Fruit fly (Drosophila melanogaster) whole organism, embryonic: ENCODE measurements around the gene NdufA3.

ENCODE experiments used
- B-H1 ChIP-seq: fragments of 200-800 bp; sonication (Bioruptor generic); IDR thresholded peaks from 3 replicates; pipeline ENCODE4 v1.3.6; 2022; ENCODE audit warnings: missing biosample characterization, missing genetic modification characterization
- Bgb ChIP-seq: fragments of 200-800 bp; sonication (Bioruptor generic); IDR thresholded peaks from 2 replicates; pipeline ENCODE4 v1.3.6; 2022; ENCODE audit warnings: missing biosample characterization, missing genetic modification characterization; ENCODE audit not compliant: partially characterized antibody
- C15 ChIP-seq: fragments of 200-800 bp; sonication (Bioruptor generic); IDR thresholded peaks from 3 replicates; pipeline ENCODE4 v1.3.6; 2022; ENCODE audit warnings: missing biosample characterization, missing genetic modification characterization
- CG10209 ChIP-seq: fragments of 200-800 bp; sonication (Bioruptor generic); optimal IDR thresholded peaks from 3 replicates; lab custom pipeline; 2017; ENCODE audit warnings: missing biosample characterization, mild to moderate bottlenecking, missing genetic modification characterization, missing genetic modification reagents
- CG10431 ChIP-seq: fragments of 200-800 bp; sonication (Bioruptor generic); optimal IDR thresholded peaks from 3 replicates; lab custom pipeline; 2018; ENCODE audit warnings: missing biosample characterization, mild to moderate bottlenecking, missing genetic modification characterization
- CG11247 ChIP-seq: fragments of 200-800 bp; sonication (Bioruptor generic); IDR thresholded peaks from 2 replicates; pipeline ENCODE4 v1.3.6; 2022; ENCODE audit warnings: missing biosample characterization, missing genetic modification characterization
- CG13123 ChIP-seq: fragments of 200-800 bp; sonication (Bioruptor generic); optimal IDR thresholded peaks from 2 replicates; lab custom pipeline; 2016; ENCODE audit warnings: missing biosample characterization, missing genetic modification characterization
- CG13296 ChIP-seq: fragments of 200-800 bp; sonication (Bioruptor generic); optimal IDR thresholded peaks from 3 replicates; lab custom pipeline; 2018; ENCODE audit warnings: missing biosample characterization, mild to moderate bottlenecking, missing genetic modification characterization
- CG13424 ChIP-seq: fragments of 200-800 bp; sonication (Bioruptor generic); optimal IDR thresholded peaks from 2 replicates; lab custom pipeline; 2019; ENCODE audit warnings: missing biosample characterization, mild to moderate bottlenecking, missing genetic modification characterization, moderate library complexity
- CG15696 ChIP-seq: fragments of 200-800 bp; sonication (Bioruptor generic); optimal IDR thresholded peaks from 2 replicates; lab custom pipeline; 2019; ENCODE audit warnings: missing biosample characterization, mild to moderate bottlenecking, missing genetic modification characterization, moderate library complexity
- CG17328 ChIP-seq: fragments of 200-800 bp; sonication (Bioruptor generic); IDR thresholded peaks from 2 replicates; pipeline ENCODE4 v1.3.6; 2022; ENCODE audit warnings: missing biosample characterization, missing genetic modification characterization
- CG18262 ChIP-seq: fragments of 200-800 bp; optimal IDR thresholded peaks from 3 replicates; lab custom pipeline; 2019; ENCODE audit warnings: missing biosample characterization, mild to moderate bottlenecking, missing genetic modification characterization, moderate library complexity
- CG18476 ChIP-seq: fragments of 200-800 bp; sonication (Bioruptor generic); optimal IDR thresholded peaks from 2 replicates; lab custom pipeline; 2016; ENCODE audit warnings: missing biosample characterization, mild to moderate bottlenecking, missing genetic modification characterization
- CG2199 ChIP-seq: fragments of 200-800 bp; sonication (Bioruptor generic); IDR thresholded peaks from 3 replicates; pipeline ENCODE4 v1.3.6; 2022; ENCODE audit warnings: missing biosample characterization, missing genetic modification characterization
- CG2678 ChIP-seq: fragments of 200-800 bp; sonication (Bioruptor generic); optimal IDR thresholded peaks from 3 replicates; lab custom pipeline; 2019; ENCODE audit warnings: missing biosample characterization, mild to moderate bottlenecking, missing genetic modification characterization, moderate library complexity
- CG2875 ChIP-seq: fragments of 200-800 bp; sonication (Bioruptor generic); optimal IDR thresholded peaks from 2 replicates; lab custom pipeline; 2017; ENCODE audit warnings: missing biosample characterization, mild to moderate bottlenecking, missing genetic modification characterization, missing genetic modification reagents
- CG32532 ChIP-seq: fragments of 200-800 bp; sonication (Bioruptor generic); IDR thresholded peaks from 2 replicates; pipeline ENCODE4 v1.3.6; 2022; ENCODE audit warnings: missing biosample characterization, missing genetic modification characterization
- CG32767 ChIP-seq: fragments of 200-800 bp; sonication (Bioruptor generic); IDR thresholded peaks from 2 replicates; pipeline ENCODE4 v1.3.6; 2022; ENCODE audit warnings: missing biosample characterization, missing genetic modification characterization
- CG34376 ChIP-seq: fragments of 200-800 bp; sonication (Bioruptor generic); optimal IDR thresholded peaks from 2 replicates; lab custom pipeline; 2018; ENCODE audit warnings: missing biosample characterization, mild to moderate bottlenecking, missing genetic modification characterization
- CG4730 ChIP-seq: fragments of 200-800 bp; sonication (Bioruptor generic); IDR thresholded peaks from 2 replicates; pipeline ENCODE4 v1.3.6; 2022; ENCODE audit warnings: missing biosample characterization, missing genetic modification characterization
- CG6254 ChIP-seq: fragments of 200-800 bp; sonication (Bioruptor generic); optimal IDR thresholded peaks from 3 replicates; lab custom pipeline; 2017; ENCODE audit warnings: mild to moderate bottlenecking, missing biosample characterization, missing genetic modification reagents, missing genetic modification characterization
- CG7556 ChIP-seq: fragments of 200-800 bp; sonication (Bioruptor generic); optimal IDR thresholded peaks from 2 replicates; lab custom pipeline; 2017; ENCODE audit warnings: missing biosample characterization, mild to moderate bottlenecking, missing genetic modification characterization
- CG9727 ChIP-seq: fragments of 200-800 bp; sonication (Bioruptor generic); optimal IDR thresholded peaks from 3 replicates; lab custom pipeline; 2017; ENCODE audit warnings: missing biosample characterization, mild to moderate bottlenecking, missing genetic modification characterization
- D ChIP-seq, 2 experiments: fragments of 200-800 bp in 1 of 2; fragments of >200 bp in 1 of 2; sonication (Bioruptor generic) in 1 of 2; optimal IDR thresholded peaks; 2 replicates in 1 of 2; 3 replicates in 1 of 2; lab custom pipeline; 2017; ENCODE audit warnings: mild to moderate bottlenecking in 1 of 2, missing biosample characterization in 1 of 2, missing genetic modification characterization in 1 of 2, missing genetic modification reagents in 1 of 2
- Dad ChIP-seq: fragments of 200-800 bp; sonication (Bioruptor generic); optimal IDR thresholded peaks from 3 replicates; lab custom pipeline; 2016; ENCODE audit warnings: missing biosample characterization, missing genetic modification characterization
- Dbx ChIP-seq: fragments of 200-800 bp; sonication (Bioruptor generic); IDR thresholded peaks from 3 replicates; pipeline ENCODE4 v1.3.6; 2022; ENCODE audit warnings: missing biosample characterization, missing genetic modification characterization
- GATAe ChIP-seq: fragments of 200-800 bp; sonication (Bioruptor generic); conservative IDR thresholded peaks from 2 replicates; pipeline ENCODE4 v1.3.6; 2022; ENCODE audit warnings: missing biosample characterization, missing genetic modification characterization
- Hr3 ChIP-seq: fragments of 200-800 bp; sonication (Bioruptor generic); optimal IDR thresholded peaks from 3 replicates; lab custom pipeline; 2016; ENCODE audit warnings: missing biosample characterization, missing genetic modification characterization
- Hsf ChIP-seq: fragments of 200-800 bp; sonication (Bioruptor generic); optimal IDR thresholded peaks from 3 replicates; lab custom pipeline; 2016; ENCODE audit warnings: missing biosample characterization, missing genetic modification characterization
- Jarid2 ChIP-seq: fragments of 200-800 bp; sonication (Bioruptor generic); optimal IDR thresholded peaks from 3 replicates; lab custom pipeline; 2017; ENCODE audit warnings: mild to moderate bottlenecking, missing biosample characterization, missing genetic modification reagents, missing genetic modification characterization
- Lim3 ChIP-seq: fragments of 200-800 bp; sonication (Bioruptor generic); IDR thresholded peaks from 2 replicates; pipeline ENCODE4 v1.3.6; 2022; ENCODE audit warnings: missing biosample characterization, missing genetic modification characterization
- Oli ChIP-seq: fragments of 200-800 bp; sonication (Bioruptor generic); optimal IDR thresholded peaks from 2 replicates; lab custom pipeline; 2018; ENCODE audit warnings: missing biosample characterization, mild to moderate bottlenecking, missing genetic modification characterization, moderate library complexity
- Optix ChIP-seq: fragments of 200-800 bp; sonication (Bioruptor generic); IDR thresholded peaks from 3 replicates; pipeline ENCODE4 v1.3.6; 2022; ENCODE audit warnings: missing biosample characterization, missing genetic modification characterization
- Sox102F ChIP-seq: fragments of 200-800 bp; sonication (Bioruptor generic); optimal IDR thresholded peaks from 2 replicates; lab custom pipeline; 2018; ENCODE audit warnings: missing biosample characterization, mild to moderate bottlenecking, missing genetic modification characterization, moderate library complexity
- Sry-δ ChIP-seq: fragments of 200-800 bp; sonication (Bioruptor generic); optimal IDR thresholded peaks from 2 replicates; lab custom pipeline; 2016; ENCODE audit warnings: missing biosample characterization, missing genetic modification characterization
- Xrp1 ChIP-seq: fragments of 200-800 bp; sonication (Bioruptor generic); IDR thresholded peaks from 2 replicates; pipeline ENCODE4 v1.3.6; 2022; ENCODE audit warnings: missing biosample characterization, missing genetic modification characterization
- aop ChIP-seq: fragments of 200-800 bp; sonication (Bioruptor generic); IDR thresholded peaks from 2 replicates; pipeline ENCODE4 v1.3.6; 2022; ENCODE audit warnings: missing biosample characterization, missing genetic modification characterization
- cad ChIP-seq: fragments of >200 bp; optimal IDR thresholded peaks from 2 replicates; lab custom pipeline; 2017; ENCODE audit warnings: missing biosample characterization, missing genetic modification characterization
- crol ChIP-seq: fragments of 200-800 bp; sonication (Bioruptor generic); IDR thresholded peaks from 2 replicates; pipeline ENCODE4 v1.3.6; 2022; ENCODE audit warnings: missing biosample characterization, missing genetic modification characterization
- cwo ChIP-seq: fragments of 200-800 bp; sonication (Bioruptor generic); optimal IDR thresholded peaks from 3 replicates; lab custom pipeline; 2017; ENCODE audit warnings: missing biosample characterization, missing genetic modification characterization, mild to moderate bottlenecking, moderate library complexity, missing genetic modification reagents
- dati ChIP-seq: fragments of 200-800 bp; sonication (Bioruptor generic); IDR thresholded peaks from 2 replicates; pipeline ENCODE4 v1.3.6; 2022; ENCODE audit warnings: missing biosample characterization, missing genetic modification characterization
- dmrt11E ChIP-seq: fragments of 200-800 bp; sonication (Bioruptor generic); optimal IDR thresholded peaks from 3 replicates; lab custom pipeline; 2018; ENCODE audit warnings: missing biosample characterization, mild to moderate bottlenecking, missing genetic modification characterization, moderate library complexity
- kay ChIP-seq: fragments of 200-800 bp; sonication (Bioruptor generic); optimal IDR thresholded peaks from 2 replicates; lab custom pipeline; 2016; ENCODE audit warnings: missing biosample characterization, missing genetic modification characterization
- lmd ChIP-seq: fragments of 200-800 bp; sonication (Bioruptor generic); IDR thresholded peaks from 2 replicates; pipeline ENCODE4 v1.3.6; 2022; ENCODE audit warnings: missing biosample characterization, missing genetic modification characterization
- mld ChIP-seq: fragments of 200-800 bp; sonication (Bioruptor generic); IDR thresholded peaks from 3 replicates; pipeline ENCODE4 v1.3.6; 2022; ENCODE audit warnings: missing biosample characterization, missing genetic modification characterization; ENCODE audit not compliant: partially characterized antibody
- nmo ChIP-seq: fragments of 200-800 bp; sonication (Bioruptor generic); optimal IDR thresholded peaks from 2 replicates; lab custom pipeline; 2018; ENCODE audit warnings: missing biosample characterization, mild to moderate bottlenecking, missing genetic modification characterization, moderate library complexity
- sd ChIP-seq: fragments of 200-800 bp; sonication (Bioruptor generic); optimal IDR thresholded peaks from 3 replicates; lab custom pipeline; 2018; ENCODE audit warnings: missing biosample characterization, mild to moderate bottlenecking, missing genetic modification characterization, moderate library complexity
- sens-2 ChIP-seq: fragments of 200-800 bp; sonication (Bioruptor generic); IDR thresholded peaks from 2 replicates; pipeline ENCODE4 v1.3.6; 2022; ENCODE audit warnings: missing biosample characterization, missing genetic modification characterization
- stc ChIP-seq: fragments of 200-800 bp; sonication (Bioruptor generic); IDR thresholded peaks from 2 replicates; pipeline ENCODE4 v1.3.6; 2022; ENCODE audit warnings: missing biosample characterization, missing genetic modification characterization

The NdufA3 gene

dm6 chrX:9136776-9137550 lies 22.9 kb downstream of the NdufA3 start (continued):
- TF ChIP-seq Hr3 (GFP tag; lab: Kevin White, UChicago) = peak; percentile 38
- peak; percentile 53 for TF ChIP-seq crol (GFP tag; lab: Robert Waterston, UW)
- TF ChIP-seq CG18262 (tag; lab: Kevin White, UChicago) = peak; percentile 56
- TF ChIP-seq Bgb (GFP tag; lab: Robert Waterston, UW) = no peak
- TF ChIP-seq CG6254 = no peak
- peak; percentile 74 for TF ChIP-seq Sox102F (GFP tag; lab: Kevin White, UChicago)
- TF ChIP-seq CG10209 (GFP tag; lab: Kevin White, UChicago) = peak; percentile 22
- no peak for TF ChIP-seq cad (GFP tag; lab: Kevin White, UChicago)
- TF ChIP-seq GATAe (GFP tag; lab: Robert Waterston, UW) = no peak
- no peak for TF ChIP-seq C15
- peak; percentile 6 for TF ChIP-seq CG2875
- TF ChIP-seq CG9727 (GFP tag; lab: Kevin White, UChicago) = peak; percentile 22
- no peak for TF ChIP-seq kay (GFP tag; lab: Kevin White, UChicago)
- TF ChIP-seq CG2199 (GFP tag; lab: Robert Waterston, UW) = no peak
- TF ChIP-seq D (optimal IDR thresholded peaks at IDR 0.05; lab: Kevin White, UChicago) = no peak
- TF ChIP-seq D (GFP tag; optimal IDR thresholded peaks at IDR 0.05; lab: Kevin White, UChicago) = peak; percentile 8
- TF ChIP-seq CG7556 (GFP tag; lab: Kevin White, UChicago) = peak; percentile 12
- no peak for TF ChIP-seq CG10431
- TF ChIP-seq CG32532 = peak; percentile 26; the same call in 1 of the 2 replicates
- peak; percentile 44; the same call in 1 of the 2 replicates for TF ChIP-seq lmd
- no peak for TF ChIP-seq CG34376 (GFP tag; lab: Kevin White, UChicago)
- TF ChIP-seq CG2678 (tag; lab: Kevin White, UChicago) = peak; percentile 63
- TF ChIP-seq Hsf (GFP tag; lab: Kevin White, UChicago) = peak; percentile 55
- TF ChIP-seq CG13123 (GFP tag; lab: Kevin White, UChicago) = no peak
- peak; percentile 52; the same call in 1 of the 2 replicates for TF ChIP-seq stc
- no peak for TF ChIP-seq Jarid2
- TF ChIP-seq Dbx (GFP tag; lab: Robert Waterston, UW) = no peak
- TF ChIP-seq CG11247 (GFP tag; lab: Robert Waterston, UW) = no peak
- TF ChIP-seq Sry-δ (GFP tag; lab: Kevin White, UChicago) = no peak
- TF ChIP-seq Xrp1 (GFP tag; lab: Robert Waterston, UW) = peak; percentile 49; the same call in 1 of the 2 replicates
- no peak for TF ChIP-seq B-H1
- TF ChIP-seq nmo (GFP tag; lab: Kevin White, UChicago) = peak; percentile 53
- TF ChIP-seq CG32767 (GFP tag; lab: Robert Waterston, UW) = 0 out of 2 replicates have a peak, but pooled peaks have one; percentile 36
- peak; percentile 32 for TF ChIP-seq dmrt11E (tag; lab: Kevin White, UChicago)
- TF ChIP-seq CG15696 (tag; lab: Kevin White, UChicago) = peak; percentile 21
- TF ChIP-seq Lim3 (GFP tag; lab: Robert Waterston, UW) = no peak
- no peak for TF ChIP-seq cwo (GFP tag; lab: Kevin White, UChicago)
- TF ChIP-seq sd (tag; lab: Kevin White, UChicago) = no peak
- TF ChIP-seq Optix (GFP tag; lab: Robert Waterston, UW) = no peak
- TF ChIP-seq sens-2 (GFP tag; lab: Robert Waterston, UW) = no peak
- TF ChIP-seq mld (GFP tag; lab: Robert Waterston, UW) = no peak
- TF ChIP-seq CG4730 (GFP tag; lab: Robert Waterston, UW) = peak; percentile 38; the same call in 1 of the 2 replicates
- peak; percentile 28 for TF ChIP-seq CG18476 (GFP tag; lab: Kevin White, UChicago)
- TF ChIP-seq Dad = peak; percentile 4
- no peak for TF ChIP-seq CG13296 (GFP tag; lab: Kevin White, UChicago)
- TF ChIP-seq CG17328 = peak; percentile 60
- no peak for TF ChIP-seq dati (GFP tag; lab: Robert Waterston, UW)
- TF ChIP-seq Oli (tag; lab: Kevin White, UChicago) = peak; percentile 59
- peak; percentile 49 for TF ChIP-seq CG13424 (tag; lab: Kevin White, UChicago)
- no peak for TF ChIP-seq aop (GFP tag; lab: Robert Waterston, UW)
